Worm (Caenorhabditis elegans) whole organism, L4 larva: ENCODE data around the gene crn-6.

Experiments used
- D1046.2 ChIP-seq: fragments of 200-800 bp; sonication (Bioruptor generic); IDR thresholded peaks from 2 replicates; pipeline ENCODE4 v1.3.6; 2022; ENCODE audit warnings: missing genetic modification characterization, missing compliant biosample characterization
- R02D3.7 ChIP-seq: fragments of 150-350 bp; sonication (generic microtip); optimal IDR thresholded peaks from 3 replicates; lab custom pipeline; 2014; ENCODE audit warnings: missing biosample characterization, missing genetic modification characterization
- T20F7.1 ChIP-seq: fragments of 200-800 bp; sonication (Bioruptor generic); optimal IDR thresholded peaks from 2 replicates; lab custom pipeline; 2018; ENCODE audit warnings: mild to moderate bottlenecking, missing genetic modification characterization, missing compliant biosample characterization
- T26A8.4 ChIP-seq: fragments of 200-800 bp; sonication (Bioruptor generic); IDR thresholded peaks from 2 replicates; pipeline ENCODE4 v1.3.6; 2022; ENCODE audit warnings: missing genetic modification characterization, missing compliant biosample characterization
- ZK546.5 ChIP-seq, 2 experiments: sonication (generic microtip); optimal IDR thresholded peaks; 2 replicates each; lab custom pipeline; 2017; ENCODE audit warnings: missing biosample characterization in 2 of 2, missing genetic modification characterization in 2 of 2
- aly-2 ChIP-seq: sonication (generic microtip); optimal IDR thresholded peaks from 2 replicates; lab custom pipeline; 2018; ENCODE audit warnings: missing biosample characterization, missing genetic modification characterization
- ceh-44 ChIP-seq: fragments of 200-800 bp; sonication (Bioruptor generic); IDR thresholded peaks from 2 replicates; pipeline ENCODE4 v1.3.6; 2022; ENCODE audit warnings: missing genetic modification reagents, missing genetic modification characterization, missing compliant biosample characterization
- ctbp-1 ChIP-seq: fragments of 200-800 bp; sonication (Bioruptor generic); IDR thresholded peaks from 2 replicates; pipeline ENCODE4 v1.3.6; 2022; ENCODE audit warnings: missing genetic modification reagents, missing genetic modification characterization, missing compliant biosample characterization
- daf-12 ChIP-seq: fragments of 150-350 bp; optimal IDR thresholded peaks from 2 replicates; lab custom pipeline; 2014; ENCODE audit warnings: missing biosample characterization, missing genetic modification reagents, missing genetic modification characterization
- daf-16 ChIP-seq, 3 experiments: sonication (generic microtip); optimal IDR thresholded peaks; 2 replicates each; lab custom pipeline; 2016 to 2017; ENCODE audit warnings: missing genetic modification characterization in 3 of 3, missing genetic modification reagents in 3 of 3, mild to moderate bottlenecking in 2 of 3, missing compliant biosample characterization in 2 of 3, missing biosample characterization in 1 of 3, moderate library complexity in 1 of 3
- dmd-6 ChIP-seq: fragments of 200-800 bp; sonication (Bioruptor generic); IDR thresholded peaks from 2 replicates; pipeline ENCODE4 v1.3.6; 2022; ENCODE audit warnings: missing genetic modification reagents, missing genetic modification characterization, missing compliant biosample characterization
- dmd-8 ChIP-seq: fragments of 200-800 bp; sonication (Bioruptor generic); IDR thresholded peaks from 2 replicates; pipeline ENCODE4 v1.3.6; 2022; ENCODE audit warnings: missing genetic modification characterization, missing compliant biosample characterization
- dpl-1 ChIP-seq: fragments of 150-350 bp; optimal IDR thresholded peaks from 2 replicates; lab custom pipeline; 2014; ENCODE audit warnings: missing biosample characterization, missing genetic modification reagents, missing genetic modification characterization
- duxl-1 ChIP-seq: sonication (generic microtip); optimal IDR thresholded peaks from 2 replicates; lab custom pipeline; 2016; ENCODE audit warnings: mild to moderate bottlenecking, missing genetic modification characterization, moderate library complexity, missing compliant biosample characterization; ENCODE audit not compliant: poor library complexity
- dve-1 ChIP-seq: sonication (generic microtip); optimal IDR thresholded peaks from 2 replicates; lab custom pipeline; 2017; ENCODE audit warnings: antibody characterized with exemption, mild to moderate bottlenecking, missing genetic modification characterization, missing compliant biosample characterization; ENCODE audit not compliant: insufficient read depth
- egl-27 ChIP-seq: sonication (generic microtip); optimal IDR thresholded peaks from 3 replicates; lab custom pipeline; 2017; ENCODE audit warnings: missing biosample characterization, missing genetic modification reagents, missing genetic modification characterization
- egl-43 ChIP-seq: fragments of 200-800 bp; sonication (Bioruptor generic); IDR thresholded peaks from 2 replicates; pipeline ENCODE4 v1.3.6; 2022; ENCODE audit warnings: missing genetic modification reagents, missing genetic modification characterization, missing compliant biosample characterization
- fos-1 ChIP-seq: fragments of 150-350 bp; optimal IDR thresholded peaks from 2 replicates; lab custom pipeline; 2014; ENCODE audit warnings: missing biosample characterization, missing genetic modification characterization
- hlh-11 ChIP-seq: fragments of 200-800 bp; sonication (Bioruptor generic); optimal IDR thresholded peaks from 2 replicates; lab custom pipeline; 2018; ENCODE audit warnings: mild to moderate bottlenecking, missing genetic modification characterization, missing compliant biosample characterization
- jun-1 ChIP-seq: fragments of 150-350 bp; optimal IDR thresholded peaks from 2 replicates; lab custom pipeline; 2014; ENCODE audit warnings: missing biosample characterization, missing genetic modification reagents, missing genetic modification characterization
- lin-1 ChIP-seq: fragments of 200-800 bp; sonication (Bioruptor generic); IDR thresholded peaks from 2 replicates; pipeline ENCODE4 v1.3.6; 2022; ENCODE audit warnings: missing genetic modification reagents, missing genetic modification characterization, missing compliant biosample characterization
- lin-39 ChIP-seq: fragments of 150-350 bp; optimal IDR thresholded peaks from 2 replicates; lab custom pipeline; 2014; ENCODE audit warnings: missing biosample characterization, missing genetic modification reagents, missing genetic modification characterization
- madf-9 ChIP-seq: fragments of 200-800 bp; sonication (Bioruptor generic); conservative IDR thresholded peaks from 2 replicates; pipeline ENCODE4 v1.3.6; 2022; ENCODE audit warnings: missing genetic modification reagents, missing genetic modification characterization, missing compliant biosample characterization
- mdl-1 ChIP-seq, 2 experiments: fragments of 150-350 bp in 1 of 2; sonication (generic microtip) in 1 of 2; optimal IDR thresholded peaks; 2 replicates each; lab custom pipeline; 2014 to 2017; ENCODE audit warnings: missing biosample characterization in 2 of 2, missing genetic modification characterization in 2 of 2
- mdt-29 ChIP-seq: fragments of 200-800 bp; sonication (Bioruptor generic); IDR thresholded peaks from 2 replicates; pipeline ENCODE4 v1.3.6; 2022; ENCODE audit warnings: missing genetic modification reagents, missing genetic modification characterization, missing compliant biosample characterization
- nhr-102 ChIP-seq: sonication (generic microtip); optimal IDR thresholded peaks from 2 replicates; lab custom pipeline; 2016; ENCODE audit warnings: mild to moderate bottlenecking, missing genetic modification characterization, moderate library complexity, missing compliant biosample characterization
- nhr-28 ChIP-seq: fragments of 150-350 bp; optimal IDR thresholded peaks from 2 replicates; lab custom pipeline; 2014; ENCODE audit warnings: missing biosample characterization, missing genetic modification characterization
- nhr-42 ChIP-seq: fragments of 200-800 bp; sonication (Bioruptor generic); IDR thresholded peaks from 2 replicates; pipeline ENCODE4 v1.3.6; 2022; ENCODE audit warnings: missing genetic modification characterization, missing compliant biosample characterization
- nhr-48 ChIP-seq: sonication (generic microtip); optimal IDR thresholded peaks from 2 replicates; lab custom pipeline; 2016; ENCODE audit warnings: mild to moderate bottlenecking, missing genetic modification characterization, missing compliant biosample characterization
- nhr-77 ChIP-seq: fragments of 150-350 bp; optimal IDR thresholded peaks from 2 replicates; lab custom pipeline; 2014; ENCODE audit warnings: missing biosample characterization, missing genetic modification characterization
- pha-4 ChIP-seq, 2 experiments: fragments of 150-350 bp in 1 of 2; fragments of 200-800 bp in 1 of 2; sonication (Bioruptor generic) in 1 of 2; IDR thresholded peaks in 1 of 2; optimal IDR thresholded peaks in 1 of 2; 2 replicates each; pipeline versions ENCODE4 v1.3.6 to Lab custom; 2014 to 2022; ENCODE audit warnings: missing genetic modification characterization in 2 of 2, missing genetic modification reagents in 2 of 2, missing biosample characterization in 1 of 2, missing compliant biosample characterization in 1 of 2
- php-3 ChIP-seq: fragments of 200-800 bp; sonication (Bioruptor generic); IDR thresholded peaks from 2 replicates; pipeline ENCODE4 v1.3.6; 2022; ENCODE audit warnings: missing genetic modification reagents, missing genetic modification characterization, missing compliant biosample characterization
- pqm-1 ChIP-seq: sonication (generic microtip); optimal IDR thresholded peaks from 2 replicates; lab custom pipeline; 2017; ENCODE audit warnings: missing biosample characterization, missing genetic modification characterization
- saeg-2 ChIP-seq: fragments of 200-800 bp; sonication (Bioruptor generic); IDR thresholded peaks from 2 replicates; pipeline ENCODE4 v1.3.6; 2022; ENCODE audit warnings: missing genetic modification reagents, missing genetic modification characterization, missing compliant biosample characterization
- set-16 ChIP-seq: fragments of 200-800 bp; sonication (Bioruptor generic); IDR thresholded peaks from 2 replicates; pipeline ENCODE4 v1.3.6; 2022; ENCODE audit warnings: missing genetic modification reagents, missing genetic modification characterization, missing compliant biosample characterization
- spr-3 ChIP-seq: fragments of 200-800 bp; sonication (Bioruptor generic); optimal IDR thresholded peaks from 2 replicates; lab custom pipeline; 2018; ENCODE audit warnings: mild to moderate bottlenecking, missing genetic modification characterization, missing compliant biosample characterization
- tag-97 ChIP-seq: fragments of 200-800 bp; sonication (Bioruptor generic); IDR thresholded peaks from 2 replicates; pipeline ENCODE4 v1.3.6; 2022; ENCODE audit warnings: missing genetic modification characterization, missing compliant biosample characterization
- unc-130 ChIP-seq: sonication (generic microtip); optimal IDR thresholded peaks from 2 replicates; lab custom pipeline; 2016; ENCODE audit warnings: missing genetic modification reagents, missing genetic modification characterization, missing compliant biosample characterization
- unc-62 ChIP-seq, 3 experiments: fragments of 150-350 bp in 1 of 3; sonication (generic microtip); optimal IDR thresholded peaks in 2 of 3; peaks in 1 of 3; 1 replicate in 1 of 3; 2 replicates in 2 of 3; lab custom pipeline; 2014 to 2017; ENCODE audit warnings: missing biosample characterization in 3 of 3, missing genetic modification characterization in 3 of 3, missing genetic modification reagents in 3 of 3, missing genotype in 1 of 3
- zip-11 ChIP-seq: fragments of 200-800 bp; sonication (Bioruptor generic); IDR thresholded peaks from 2 replicates; pipeline ENCODE4 v1.3.6; 2022; ENCODE audit warnings: missing genetic modification characterization, missing compliant biosample characterization

The crn-6 gene

ce11 chrIII:9366971-9367370 is at the start of gene crn-6:
crn-6 (plus strand) TSS chrIII:9367271.
- TF ChIP-seq lin-39 (tag; lab: Kevin White, UChicago) = no peak
- no peak for TF ChIP-seq daf-12
- no peak for TF ChIP-seq duxl-1
- TF ChIP-seq jun-1 (tag; lab: Kevin White, UChicago) = no peak
- no peak for TF ChIP-seq ctbp-1
- no peak for TF ChIP-seq set-16
- TF ChIP-seq egl-27 (tag; lab: Kevin White, UChicago) = no peak
- TF ChIP-seq ZK546.5 (tag; optimal IDR thresholded peaks at IDR 0.05; lab: Kevin White, UChicago) = no peak
- no peak for TF ChIP-seq php-3 (GFP tag; lab: Robert Waterston, UW)
- no peak for TF ChIP-seq ceh-44
- no peak for TF ChIP-seq D1046.2 (GFP tag; lab: Robert Waterston, UW)

ce11 chrIII:9317601-9318000 is 49.5 kb upstream of the crn-6 start:
- TF ChIP-seq dmd-8 (GFP tag; lab: Robert Waterston, UW) (no peak), dpl-1 (GFP tag; lab: Kevin White, UChicago) (no peak), nhr-28 (tag; lab: Kevin White, UChicago) (peak; percentile 31), nhr-42 (GFP tag; lab: Robert Waterston, UW) (no peak), daf-12 (no peak), zip-11 (GFP tag; lab: Robert Waterston, UW) (no peak), dmd-6 (GFP tag; lab: Robert Waterston, UW) (peak; percentile 81), php-3 (GFP tag; lab: Robert Waterston, UW) (peak; percentile 51; the same call in 1 of the 2 replicates), hlh-11 (tag; lab: Kevin White, UChicago) (peak; percentile 65), dve-1 (peak; percentile 68), nhr-102 (tag; lab: Kevin White, UChicago) (no peak), daf-16 (GFP tag; optimal IDR thresholded peaks at IDR 0.05; lab: Kevin White, UChicago) (no peak), daf-16 (tag; optimal IDR thresholded peaks at IDR 0.05; lab: Kevin White, UChicago) (peak; percentile 79)

- TF ChIP-seq pqm-1 (no peak), daf-16 (GFP tag; optimal IDR thresholded peaks at IDR 0.05; lab: Kevin White, UChicago) (no peak), daf-16 (tag; optimal IDR thresholded peaks at IDR 0.05; lab: Kevin White, UChicago) (peak; percentile 52), nhr-28 (tag; lab: Kevin White, UChicago) (peak; percentile 10)
Observed at ce11 chrIII:9319641-9320040, 47.4 kb upstream of the crn-6 start, which contains the start of gene C40H1.9. C40H1.9 (plus strand) TSS chrIII:9319941.

ce11 chrIII:9322010-9322409 is 45.1 kb upstream of the crn-6 start, which contains the start of gene cpb-1:
cpb-1 (plus strand) TSS chrIII:9322310.
- TF ChIP-seq unc-62 (GFP tag; optimal IDR thresholded peaks at IDR 0.05 in 1 of 2; lab: Kevin White, UChicago) (peak in 1 of 2 experiments; percentile 20), unc-62 (tag; optimal IDR thresholded peaks at IDR 0.05; lab: Kevin White, UChicago) (no peak), egl-43 (GFP tag; lab: Robert Waterston, UW) (no peak)

ce11 chrIII:9324724-9325123 is 42.3 kb upstream of the crn-6 start, which contains the start of gene C40H1.7:
C40H1.7 (plus strand) TSS chrIII:9325024.
- TF ChIP-seq daf-16 (GFP tag; optimal IDR thresholded peaks at IDR 0.05; lab: Kevin White, UChicago) (no peak), daf-16 (tag; optimal IDR thresholded peaks at IDR 0.05; lab: Kevin White, UChicago) (peak; percentile 4), T20F7.1 (GFP tag; lab: Kevin White, UChicago) (no peak), T26A8.4 (no peak), dmd-6 (GFP tag; lab: Robert Waterston, UW) (peak; percentile 39; the same call in 1 of the 2 replicates), unc-130 (GFP tag; lab: Kevin White, UChicago) (no peak)

- TF ChIP-seq mdl-1 (tag; optimal IDR thresholded peaks at IDR 0.05; lab: Kevin White, UChicago) (peak in 1 of 2 experiments; percentile 63), nhr-77 (tag; lab: Kevin White, UChicago) (peak; percentile 72), pha-4 (GFP tag; IDR thresholded peaks at IDR 0.05; lab: Robert Waterston, UW) (no peak), pha-4 (tag; optimal IDR thresholded peaks at IDR 0.05; lab: Kevin White, UChicago) (no peak), spr-3 (GFP tag; lab: Kevin White, UChicago) (no peak), lin-1 (peak; percentile 74), madf-9 (no peak), nhr-48 (tag; lab: Kevin White, UChicago) (peak; percentile 81), fos-1 (tag; lab: Kevin White, UChicago) (no peak), tag-97 (GFP tag; lab: Robert Waterston, UW) (no peak), saeg-2 (GFP tag; lab: Robert Waterston, UW) (peak; percentile 90), mdt-29 (GFP tag; lab: Robert Waterston, UW) (no peak), R02D3.7 (tag; lab: Kevin White, UChicago) (no peak), aly-2 (tag; lab: Kevin White, UChicago) (no peak), dve-1 (peak; percentile 91), dmd-6 (GFP tag; lab: Robert Waterston, UW) (peak; percentile 97)
Observed at ce11 chrIII:9326528-9326927, 40.5 kb upstream of the crn-6 start.
